Worm (Caenorhabditis elegans) whole organism, L4/young adult: ENCODE results near the gene clc-13.

ENCODE experiments used
- dao-5 ChIP-seq: sonication (generic microtip); optimal IDR thresholded peaks from 2 replicates; lab custom pipeline; 2016; ENCODE audit warnings: missing genotype, missing genetic modification characterization, moderate library complexity, missing compliant biosample characterization
- him-1 ChIP-seq: sonication (generic microtip); optimal IDR thresholded peaks from 2 replicates; lab custom pipeline; 2016; ENCODE audit warnings: missing genotype, missing genetic modification reagents, missing genetic modification characterization, missing compliant biosample characterization

DNA sequence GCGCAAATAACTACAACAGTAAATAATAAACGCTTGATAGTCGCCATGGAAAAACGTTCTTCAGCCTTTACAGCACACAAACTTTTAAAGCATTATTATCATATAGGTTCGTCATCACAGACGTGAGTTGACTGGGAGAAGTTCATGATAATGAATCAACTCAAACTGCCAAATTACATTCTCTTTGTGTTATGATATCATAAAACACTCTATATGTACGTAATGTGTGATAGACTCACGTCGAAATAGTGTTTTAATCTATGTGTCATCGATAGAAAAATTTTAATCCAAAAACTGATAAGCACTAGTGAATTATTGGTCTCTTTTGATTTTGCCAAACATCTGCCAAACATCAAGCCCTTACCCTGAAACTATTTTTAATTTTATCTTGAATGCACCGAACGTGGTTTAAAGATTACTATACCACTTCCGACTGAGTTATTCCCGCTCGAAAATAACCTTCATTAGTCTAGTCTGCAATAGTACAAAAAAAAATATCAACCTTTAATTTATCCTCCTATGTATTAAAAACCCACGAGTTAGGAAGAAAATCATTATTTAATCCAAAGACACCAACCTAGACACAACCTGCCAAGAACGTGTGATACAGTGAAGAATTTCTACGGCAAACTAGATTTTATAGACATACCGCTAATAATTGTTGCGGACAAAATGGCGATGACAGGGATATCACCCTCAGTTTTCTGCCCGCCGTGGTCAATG is 4.7 kb upstream of the clc-13 start, which contains the start of the genes clc-12 and clec-240:
- TF ChIP-seq dao-5 (tag; lab: Kevin White, UChicago) = no peak
- no peak for TF ChIP-seq him-1
